Worm (Caenorhabditis elegans): Measurements from ENCODE around the gene T16G12.13.

- TF ChIP-seq ceh-16 (tag; optimal IDR thresholded peaks at IDR 0.05) (no peak), unc-62 (GFP tag; optimal IDR thresholded peaks at IDR 0.05) (no peak), nhr-237 (tag; optimal IDR thresholded peaks at IDR 0.05) (no peak), ceh-82 (tag; optimal IDR thresholded peaks at IDR 0.05) (no peak), snpc-4 (tag; optimal IDR thresholded peaks at IDR 0.05) (no peak), ama-1 (optimal IDR thresholded peaks at IDR 0.05) (no peak), F13H6.1 (tag; optimal IDR thresholded peaks at IDR 0.05) (peak; percentile 58), lin-39 (tag; optimal IDR thresholded peaks at IDR 0.05) (no peak), lin-13 (GFP tag; optimal IDR thresholded peaks at IDR 0.05) (no peak)
These were observed 3.5 kb downstream of the T16G12.13 start, which contains the start of gene ekl-6 for ce11 chrIII:10064140-10064539.

Data from whole organism, L2 larva.